Fruit fly (Drosophila melanogaster): Measurements from ENCODE around the gene MED30.

The MED30 gene

dm6 chr3L:642865-643738 is 10.8 kb downstream of the MED30 start (continued):
- TF ChIP-seq CG17568 (GFP tag; optimal IDR thresholded peaks at IDR 0.05) (peak; percentile 44), cas (GFP tag; IDR thresholded peaks at IDR 0.05) (0 out of 2 replicates have a peak, but pooled peaks have one; percentile 7), CG3163 (GFP tag; optimal IDR thresholded peaks at IDR 0.05) (peak; percentile 18), repo (GFP tag; optimal IDR thresholded peaks at IDR 0.05) (no peak), CG31365 (tag; optimal IDR thresholded peaks at IDR 0.05) (no peak), Rx (GFP tag; IDR thresholded peaks at IDR 0.05) (no peak), disco-r (GFP tag; optimal IDR thresholded peaks at IDR 0.05) (no peak), CG7556 (GFP tag; optimal IDR thresholded peaks at IDR 0.05) (peak; percentile 18), NC2β (GFP tag; optimal IDR thresholded peaks at IDR 0.05) (no peak), CG32532 (GFP tag; IDR thresholded peaks at IDR 0.05) (no peak), Hr39 (optimal IDR thresholded peaks at IDR 0.05) (no peak), CG16779 (GFP tag; IDR thresholded peaks at IDR 0.05) (no peak), CG6813 (GFP tag; optimal IDR thresholded peaks at IDR 0.05) (peak; percentile 66), CG17361 (GFP tag; IDR thresholded peaks at IDR 0.05) (no peak), Blimp-1 (GFP tag; optimal IDR thresholded peaks at IDR 0.05) (no peak), CG17186 (GFP tag; optimal IDR thresholded peaks at IDR 0.05) (no peak), CG15011 (GFP tag; optimal IDR thresholded peaks at IDR 0.05) (no peak), HmgZ (tag; optimal IDR thresholded peaks at IDR 0.05) (peak; percentile 8), CG9797 (GFP tag; optimal IDR thresholded peaks at IDR 0.05) (no peak), insv (GFP tag; optimal IDR thresholded peaks at IDR 0.05) (no peak), CG14667 (GFP tag; IDR thresholded peaks at IDR 0.05) (no peak), Hr3 (GFP tag; optimal IDR thresholded peaks at IDR 0.05) (no peak), Opbp (GFP tag; IDR thresholded peaks at IDR 0.05; ENCODE audit: partially characterized antibody) (no peak), Xrp1 (GFP tag; IDR thresholded peaks at IDR 0.05) (no peak), CG10267 (tag; optimal IDR thresholded peaks at IDR 0.05) (no peak), CG32772 (GFP tag; IDR thresholded peaks at IDR 0.05) (no peak), ewg (GFP tag; optimal IDR thresholded peaks at IDR 0.05) (no peak), Oaz (GFP tag; IDR thresholded peaks at IDR 0.05) (no peak), CG2120 (GFP tag; optimal IDR thresholded peaks at IDR 0.05) (no peak), CG7271 (tag; optimal IDR thresholded peaks at IDR 0.05) (no peak), CG8388 (GFP tag; optimal IDR thresholded peaks at IDR 0.05) (no peak), CG8765 (GFP tag; IDR thresholded peaks at IDR 0.05) (no peak), CG18011 (GFP tag; optimal IDR thresholded peaks at IDR 0.05) (no peak), CG1529 (GFP tag; optimal IDR thresholded peaks at IDR 0.05) (no peak), CG14014 (GFP tag; IDR thresholded peaks at IDR 0.05) (peak; percentile 13; the same call in 1 of the 2 replicates), row (GFP tag; IDR thresholded peaks at IDR 0.05) (no peak), Lhr (GFP tag; optimal IDR thresholded peaks at IDR 0.05) (no peak), CG7928 (GFP tag; optimal IDR thresholded peaks at IDR 0.05) (no peak), fu2 (GFP tag; optimal IDR thresholded peaks at IDR 0.05) (no peak), Side (GFP tag; optimal IDR thresholded peaks at IDR 0.05) (peak; percentile 35), CG16863 (GFP tag; optimal IDR thresholded peaks at IDR 0.05) (peak; percentile 20), CG34422 (GFP tag; IDR thresholded peaks at IDR 0.05) (no peak), Max (GFP tag; optimal IDR thresholded peaks at IDR 0.05) (no peak), run (tag; optimal IDR thresholded peaks at IDR 0.05) (no peak), btn (GFP tag; optimal IDR thresholded peaks at IDR 0.05) (peak; percentile 35), CrebB (tag; optimal IDR thresholded peaks at IDR 0.05) (peak; percentile 70), CG11398 (GFP tag; optimal IDR thresholded peaks at IDR 0.05) (no peak), Meics (GFP tag; optimal IDR thresholded peaks at IDR 0.05) (peak; percentile 24), seq (GFP tag; IDR thresholded peaks at IDR 0.05) (peak; percentile 52; the same call in 1 of the 2 replicates), Lim3 (GFP tag; IDR thresholded peaks at IDR 0.05) (no peak)

All from whole organism, embryonic.